Worm (Caenorhabditis elegans): ENCODE data around the gene srh-61.

DNA sequence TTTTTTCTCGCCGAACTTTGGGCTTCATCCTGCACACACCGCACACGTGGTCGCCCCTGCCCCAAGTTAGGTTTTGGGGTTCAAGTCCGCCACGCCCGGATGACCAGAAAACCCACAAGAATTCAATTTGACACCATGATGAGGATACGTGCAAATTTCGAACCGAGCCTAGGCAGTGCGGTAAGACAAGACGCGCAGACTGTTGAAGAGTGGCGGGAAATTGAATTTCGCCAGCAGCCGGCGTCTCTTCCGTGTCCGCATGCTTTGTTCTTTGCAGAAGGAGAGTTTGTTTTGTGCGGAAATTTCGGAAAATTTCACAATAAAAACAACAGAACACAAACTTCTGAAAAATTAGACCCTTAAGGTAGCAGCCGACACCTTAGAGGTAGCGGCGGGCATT lies 16.2 kb downstream of the srh-61 start:
- no peak for TF ChIP-seq cog-1 (tag; optimal IDR thresholded peaks at IDR 0.05)
- no peak for TF ChIP-seq ref-1 (GFP tag; conservative IDR thresholded peaks at IDR 0.05)
- no peak for TF ChIP-seq med-1 (GFP tag; optimal IDR thresholded peaks at IDR 0.05; ENCODE audit: insufficient read depth)
- no peak for TF ChIP-seq ztf-29 (GFP tag; IDR thresholded peaks at IDR 0.05)
- TF ChIP-seq T22C8.4 (GFP tag; IDR thresholded peaks at IDR 0.05), result no peak
- TF ChIP-seq ztf-23 (GFP tag; IDR thresholded peaks at IDR 0.05), result no peak
- no peak for TF ChIP-seq flt-1 (GFP tag; IDR thresholded peaks at IDR 0.05)
